Worm (Caenorhabditis elegans) whole organism, midembryonic: Measurements from ENCODE around the gene R107.5.
A peak's percentile ranks its signal among the peaks of the same experiment; 100 is the strongest.

Experiments
- T22C8.4 ChIP-seq: fragments of 200-800 bp; sonication (Bioruptor generic); IDR thresholded peaks from 2 replicates; pipeline ENCODE4 v1.3.6; 2022; ENCODE audit warnings: missing genetic modification characterization, missing compliant biosample characterization
- cog-1 ChIP-seq: sonication (generic microtip); optimal IDR thresholded peaks from 2 replicates; lab custom pipeline; 2016; ENCODE audit warnings: missing genetic modification characterization, missing compliant biosample characterization
- flt-1 ChIP-seq: fragments of 200-800 bp; sonication (Bioruptor generic); IDR thresholded peaks from 2 replicates; pipeline ENCODE4 v1.3.6; 2022; ENCODE audit warnings: missing genetic modification characterization, missing compliant biosample characterization
- med-1 ChIP-seq: sonication (generic microtip); optimal IDR thresholded peaks from 2 replicates; lab custom pipeline; 2017; ENCODE audit warnings: missing genetic modification characterization, mild to moderate bottlenecking, missing compliant biosample characterization, antibody characterized with exemption, missing genetic modification reagents; ENCODE audit not compliant: insufficient read depth
- tab-1 ChIP-seq: fragments of 200-800 bp; sonication (Bioruptor generic); IDR thresholded peaks from 2 replicates; pipeline ENCODE4 v1.3.6; 2022; ENCODE audit warnings: missing genetic modification characterization, missing compliant biosample characterization
- ztf-23 ChIP-seq: fragments of 200-800 bp; sonication (Bioruptor generic); IDR thresholded peaks from 2 replicates; pipeline ENCODE4 v1.3.6; 2022; ENCODE audit warnings: missing genetic modification reagents, missing genetic modification characterization, missing compliant biosample characterization

ce11 chrIII:9084329-9084728, 30.7 kb upstream of the R107.5 start:
- 0 out of 2 replicates have a peak, but pooled peaks have one; percentile 33 for TF ChIP-seq ztf-23 (GFP tag; lab: Robert Waterston, UW)
- TF ChIP-seq tab-1 (GFP tag; lab: Robert Waterston, UW): no peak
- no peak for TF ChIP-seq T22C8.4 (GFP tag; lab: Robert Waterston, UW)
- no peak for TF ChIP-seq cog-1 (tag; lab: Kevin White, UChicago)
- no peak for TF ChIP-seq flt-1
- TF ChIP-seq med-1: no peak
